Worm (Caenorhabditis elegans): Measurements from ENCODE around the gene C39E9.8.

DNA sequence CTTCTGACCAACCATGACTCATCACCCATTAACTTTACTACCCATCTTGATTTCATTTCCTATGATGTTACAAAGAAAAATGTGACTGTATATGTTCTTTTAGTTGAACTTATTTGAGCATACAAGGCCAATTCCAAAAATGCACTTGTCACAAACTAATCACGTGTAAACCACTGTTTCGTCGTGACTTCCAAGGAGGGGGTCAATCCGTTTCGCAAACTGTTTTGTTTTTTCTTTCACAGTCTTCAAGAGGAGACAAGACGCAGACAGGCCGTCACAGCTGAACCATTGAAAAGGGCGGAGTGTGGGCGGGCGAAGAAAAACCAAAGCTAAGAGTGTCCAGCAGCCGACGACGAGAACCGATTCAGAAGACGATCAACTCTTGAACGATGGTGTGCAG is at the start of gene C39E9.8:
- TF ChIP-seq him-1 (tag; optimal IDR thresholded peaks at IDR 0.05) (no peak), dao-5 (tag; optimal IDR thresholded peaks at IDR 0.05) (no peak)

All from whole organism, L4/young adult.